Worm (Caenorhabditis elegans) whole organism, L1 larva: Measurements from ENCODE around the gene str-226.

Experiments
- dsc-1 ChIP-seq: sonication (generic microtip); optimal IDR thresholded peaks from 2 replicates; lab custom pipeline; 2016; ENCODE audit warnings: mild to moderate bottlenecking, missing genetic modification characterization, missing compliant biosample characterization
- efl-3 ChIP-seq: fragments of 200-800 bp; sonication (Bioruptor generic); optimal IDR thresholded peaks from 2 replicates; lab custom pipeline; 2018; ENCODE audit warnings: mild to moderate bottlenecking, missing genetic modification characterization, missing compliant biosample characterization
- nhr-237 ChIP-seq: fragments of 150-350 bp; optimal IDR thresholded peaks from 2 replicates; lab custom pipeline; 2014; ENCODE audit warnings: missing biosample characterization, missing genetic modification characterization
- pag-3 ChIP-seq: sonication (generic microtip); optimal IDR thresholded peaks from 2 replicates; lab custom pipeline; 2017; ENCODE audit warnings: missing genetic modification characterization, mild to moderate bottlenecking, missing compliant biosample characterization, antibody characterized with exemption, borderline replicate concordance; ENCODE audit not compliant: insufficient read depth

DNA sequence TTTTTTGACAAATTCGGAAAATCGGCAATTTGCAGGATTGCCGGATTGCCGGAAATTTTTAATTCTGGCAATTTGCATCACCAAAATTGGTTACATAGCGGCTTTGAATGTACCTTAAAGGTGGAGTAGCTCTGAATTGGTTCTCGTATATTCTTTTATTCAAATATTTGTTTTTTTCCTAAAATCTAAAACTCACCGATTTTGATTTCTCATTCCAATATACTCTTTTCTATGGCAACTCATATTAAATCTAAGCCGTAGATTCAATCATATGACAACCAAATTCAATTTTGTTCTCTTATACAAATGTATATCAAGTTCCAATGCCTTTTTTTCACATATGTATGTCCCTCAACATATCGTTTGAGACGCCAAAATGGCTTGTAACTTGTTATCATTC, 37.1 kb downstream of the str-226 start, which contains the start of gene sri-21:
- TF ChIP-seq efl-3 (GFP tag; lab: Kevin White, UChicago), result no peak
- no peak for TF ChIP-seq pag-3
- no peak for TF ChIP-seq nhr-237 (tag; lab: Kevin White, UChicago)
- TF ChIP-seq dsc-1 (tag; lab: Kevin White, UChicago), result no peak
